Fruit fly (Drosophila melanogaster) S2 (cell line): Measurements from ENCODE around the gene jdp.

ENCODE experiments used
- CG8478 ChIP-seq: fragments of >200 bp; optimal IDR thresholded peaks from 2 replicates; lab custom pipeline; 2018
- CTCF ChIP-seq, 2 experiments: fragments of >200 bp; optimal IDR thresholded peaks; 2 replicates each; lab custom pipeline; 2018

jdp gene

dm6 chr3R:30526799-30527465, at the start of gene jdp:
Gene jdp, minus strand, starts transcription at chr3R:30527037.
- TF ChIP-seq CG8478 (no peak), CTCF (optimal IDR thresholded peaks at IDR 0.05; lab: Kevin White, UChicago) (no peak)

- TF ChIP-seq CG8478 (no peak), CTCF (optimal IDR thresholded peaks at IDR 0.05; lab: Kevin White, UChicago) (no peak)
Observed at dm6 chr3R:30570554-30571141, 43.8 kb upstream of the jdp start.

dm6 chr3R:30567215-30567614, 40.4 kb upstream of the jdp start:
- no peak for TF ChIP-seq CTCF (optimal IDR thresholded peaks at IDR 0.05; lab: Kevin White, UChicago)
- no peak for TF ChIP-seq CG8478

DNA sequence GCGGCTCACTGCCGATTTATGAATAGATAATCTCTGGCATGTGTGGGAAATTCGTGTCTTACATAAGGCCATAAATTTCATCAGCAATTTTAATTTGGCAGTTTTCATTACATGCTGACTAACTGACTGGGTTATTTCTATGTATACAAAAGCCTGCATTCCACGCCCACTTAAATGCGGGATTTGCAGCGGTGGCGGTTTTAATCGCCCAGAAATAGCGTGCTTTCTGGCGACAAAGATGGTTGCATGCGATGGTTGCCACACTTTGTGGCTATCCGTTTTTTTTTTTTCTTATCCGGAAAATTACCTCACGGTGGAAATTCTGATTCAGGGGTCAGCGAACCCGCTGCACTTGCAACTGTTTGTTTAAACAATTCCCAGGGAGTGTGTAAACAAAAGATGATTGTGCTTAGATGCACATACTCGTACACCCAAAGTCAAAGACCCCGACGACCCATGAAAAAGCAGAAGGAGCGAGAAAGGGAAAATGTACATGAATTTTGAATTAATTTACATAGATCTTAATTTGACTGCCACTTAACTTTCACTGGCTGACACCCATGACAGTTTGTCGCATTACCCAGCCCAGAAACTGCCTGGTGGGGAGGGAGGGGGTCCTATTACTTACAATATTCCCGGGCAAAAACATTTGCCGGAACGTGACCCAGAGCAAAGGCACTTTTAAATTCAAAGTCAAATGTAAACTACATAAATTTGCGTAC, 39.5 kb upstream of the jdp start:
- TF ChIP-seq CTCF (optimal IDR thresholded peaks at IDR 0.05; lab: Kevin White, UChicago) (no peak), CG8478 (no peak)

dm6 chr3R:30564479-30564878, 37.6 kb upstream of the jdp start:
- no peak for TF ChIP-seq CTCF (optimal IDR thresholded peaks at IDR 0.05; lab: Kevin White, UChicago)
- TF ChIP-seq CG8478: no peak

DNA sequence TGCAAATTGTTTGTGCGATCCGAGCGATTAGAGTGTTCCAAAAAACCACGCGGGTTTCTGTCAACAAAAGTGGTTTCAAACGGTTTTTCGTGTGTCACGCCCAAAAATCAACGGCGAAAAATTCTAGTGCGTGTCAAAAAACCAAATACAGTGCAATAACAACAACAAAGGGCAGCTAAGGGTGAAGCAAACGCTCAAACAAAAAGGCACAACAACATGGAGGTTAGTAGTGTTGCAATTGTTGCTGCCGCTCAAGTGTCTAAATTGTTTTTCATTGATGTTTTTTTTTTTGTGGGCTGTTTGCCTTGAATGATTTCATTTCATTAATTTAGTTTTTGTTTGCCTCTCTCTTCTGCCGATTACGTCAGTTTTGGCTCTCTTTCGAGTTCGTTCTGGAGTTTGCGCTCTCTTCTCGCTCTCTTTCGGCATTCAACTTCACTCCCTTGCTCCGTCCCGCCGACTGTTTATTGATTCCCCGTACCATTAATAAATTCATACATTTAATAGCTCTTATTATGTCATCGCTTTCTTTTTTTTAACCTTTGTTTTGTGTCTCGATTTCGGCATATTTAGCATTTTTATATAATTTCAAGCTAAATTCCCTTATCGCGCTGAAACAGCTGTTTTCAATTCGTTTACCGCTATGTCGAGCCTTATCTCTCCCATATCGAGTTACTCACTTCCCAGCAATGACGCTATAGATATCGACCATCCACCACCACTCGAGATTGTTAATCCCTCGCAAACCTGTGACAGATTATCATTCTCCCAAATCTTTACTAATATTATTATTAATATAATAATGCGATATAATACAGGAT, 36.6 kb upstream of the jdp start:
- TF ChIP-seq CTCF (optimal IDR thresholded peaks at IDR 0.05; lab: Kevin White, UChicago) (no peak), CG8478 (no peak)

- TF ChIP-seq CG8478: no peak
- TF ChIP-seq CTCF (optimal IDR thresholded peaks at IDR 0.05; lab: Kevin White, UChicago): no peak
Observed at dm6 chr3R:30562733-30563259, 36.0 kb upstream of the jdp start.

dm6 chr3R:30561207-30561606, 34.4 kb upstream of the jdp start:
- TF ChIP-seq CG8478: no peak
- TF ChIP-seq CTCF (optimal IDR thresholded peaks at IDR 0.05; lab: Kevin White, UChicago): no peak

- no peak for TF ChIP-seq CG8478
- no peak for TF ChIP-seq CTCF (optimal IDR thresholded peaks at IDR 0.05; lab: Kevin White, UChicago)
Observed at dm6 chr3R:30560070-30560469, 33.2 kb upstream of the jdp start, which contains the start of gene CG34155. Gene CG34155, minus strand, starts transcription at chr3R:30560199.

DNA sequence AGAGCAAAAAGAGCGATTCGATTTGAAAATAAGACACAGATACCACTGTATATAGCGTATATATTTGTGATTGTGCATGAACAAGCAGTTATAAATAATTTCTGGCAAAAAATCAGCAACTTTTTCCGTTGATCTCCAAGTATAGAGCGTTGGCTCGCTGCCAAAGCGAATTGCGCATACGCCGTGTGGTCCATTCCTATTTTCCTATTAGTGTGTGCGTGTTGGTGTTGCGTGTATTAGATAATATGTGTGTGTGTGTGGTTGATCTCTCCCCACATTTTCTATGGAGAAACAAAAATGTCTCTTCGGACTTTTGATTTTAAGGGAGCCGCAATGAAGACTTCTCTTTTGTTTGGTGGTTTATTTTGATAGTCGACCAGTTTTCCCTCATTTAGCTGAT, 25.7 kb upstream of the jdp start:
- TF ChIP-seq CTCF (optimal IDR thresholded peaks at IDR 0.05; lab: Kevin White, UChicago): no peak
- TF ChIP-seq CG8478: no peak

DNA sequence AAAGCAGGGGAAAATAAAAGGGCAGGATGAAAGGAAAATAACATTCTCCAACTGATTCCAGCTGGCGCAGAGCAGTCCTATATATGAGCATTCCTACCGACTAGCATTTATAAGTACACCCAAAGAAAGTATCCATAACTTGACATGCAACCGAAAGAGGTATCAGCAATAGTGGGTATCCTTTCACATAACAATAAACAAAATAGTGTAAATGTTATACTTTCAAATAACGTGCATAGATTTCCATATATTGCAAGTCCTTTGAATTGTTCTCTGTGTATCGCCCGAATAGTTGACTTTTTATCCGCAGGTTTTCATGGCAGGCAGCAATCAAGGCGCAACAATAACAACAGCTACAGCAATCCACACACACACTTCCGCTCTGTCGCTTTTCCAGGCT, 23.2 kb upstream of the jdp start:
- no peak for TF ChIP-seq CTCF (optimal IDR thresholded peaks at IDR 0.05; lab: Kevin White, UChicago)
- TF ChIP-seq CG8478: no peak

DNA sequence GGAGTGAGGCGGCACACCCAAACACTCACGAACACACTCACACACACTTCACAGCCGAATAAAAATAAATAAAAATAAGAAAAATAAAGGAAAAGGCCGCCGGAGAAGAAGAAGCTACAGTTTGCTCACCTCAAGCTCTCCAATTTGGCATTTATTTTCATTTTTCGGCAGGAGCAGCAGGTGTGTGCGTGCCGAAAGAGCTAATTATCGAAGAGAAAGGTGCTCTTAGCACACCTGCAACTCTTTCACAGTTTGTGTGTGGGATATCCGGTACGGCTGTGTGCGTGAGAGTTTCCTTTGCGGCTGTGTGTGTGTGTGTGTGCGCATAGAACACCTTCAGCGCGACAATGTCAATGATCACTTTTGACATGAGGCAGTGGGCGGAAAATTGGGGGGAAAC, 18.1 kb upstream of the jdp start:
- TF ChIP-seq CTCF (optimal IDR thresholded peaks at IDR 0.05; lab: Kevin White, UChicago) (no peak), CG8478 (no peak)

- TF ChIP-seq CTCF (optimal IDR thresholded peaks at IDR 0.05; lab: Kevin White, UChicago): no peak
- no peak for TF ChIP-seq CG8478
Observed at dm6 chr3R:30541469-30541868, 14.6 kb upstream of the jdp start.

DNA sequence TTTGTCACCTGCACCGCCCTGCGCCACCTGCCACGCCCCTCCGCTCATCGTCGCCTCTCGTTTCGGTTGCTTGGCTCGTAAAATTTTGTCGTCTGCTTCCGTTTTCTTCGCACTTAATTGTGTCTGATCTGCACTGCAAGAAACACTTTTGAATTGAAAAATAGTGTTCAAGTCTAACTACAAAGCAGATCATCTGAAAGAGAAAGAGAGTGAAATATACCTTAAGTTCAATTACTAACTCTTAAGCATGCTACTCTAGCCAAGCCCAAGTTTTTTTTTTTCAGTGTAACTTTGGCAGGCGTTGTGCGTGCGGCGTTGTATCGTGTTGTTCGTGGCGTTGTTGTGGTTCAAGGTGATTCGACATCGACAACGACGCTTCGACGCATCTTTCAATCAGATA, 13.4 kb upstream of the jdp start:
- TF ChIP-seq CG8478 (no peak), CTCF (optimal IDR thresholded peaks at IDR 0.05; lab: Kevin White, UChicago) (no peak)

DNA sequence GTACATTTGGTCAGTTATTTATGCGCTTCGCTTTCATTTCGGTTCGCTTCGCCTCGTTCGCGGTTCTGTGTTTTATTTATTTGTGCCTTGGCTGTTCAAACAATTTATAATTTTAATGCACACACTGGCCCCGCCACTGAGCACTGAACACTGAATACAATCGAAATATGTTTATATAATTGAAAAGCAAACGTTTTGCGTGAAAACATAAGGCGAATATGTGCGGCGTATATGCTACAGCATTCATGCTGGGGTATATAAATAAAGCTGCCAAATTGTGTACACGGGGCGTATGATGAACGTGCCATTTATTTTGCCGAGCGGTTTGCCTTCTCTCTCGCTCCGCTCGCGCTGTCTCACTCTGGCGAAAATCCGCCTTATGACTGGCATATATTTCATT, 10.1 kb upstream of the jdp start:
- TF ChIP-seq CG8478 (no peak), CTCF (optimal IDR thresholded peaks at IDR 0.05; lab: Kevin White, UChicago) (no peak)
